Fruit fly (Drosophila melanogaster) whole organism, wandering third instar larva: ENCODE results near the gene CG1965.

ENCODE experiments used
- CG32264 ChIP-seq: fragments of 200-800 bp; sonication (Bioruptor generic); optimal IDR thresholded peaks from 2 replicates; lab custom pipeline; 2016; ENCODE audit warnings: missing biosample characterization, missing genetic modification characterization
- CrebA ChIP-seq: fragments of 200-800 bp; sonication (Bioruptor generic); optimal IDR thresholded peaks from 2 replicates; lab custom pipeline; 2016; ENCODE audit warnings: missing biosample characterization, mild to moderate bottlenecking, missing genetic modification characterization, borderline replicate concordance
- Dif ChIP-seq: fragments of 200-275, 200-300 bp; sonication (Bioruptor generic); optimal IDR thresholded peaks from 2 replicates; lab custom pipeline; 2018; ENCODE audit warnings: missing biosample characterization, missing genetic modification characterization; ENCODE audit not compliant: partially characterized antibody
- GATAd ChIP-seq: sonication (Bioruptor generic); optimal IDR thresholded peaks from 2 replicates; lab custom pipeline; 2016; ENCODE audit warnings: missing biosample characterization, missing genetic modification characterization
- HLH106 ChIP-seq: fragments of 200-800 bp; optimal IDR thresholded peaks from 3 replicates; lab custom pipeline; 2019; ENCODE audit warnings: missing biosample characterization, mild to moderate bottlenecking, missing genetic modification characterization, moderate library complexity
- Hnf4 ChIP-seq: fragments of 200-800 bp; sonication (Bioruptor generic); optimal IDR thresholded peaks from 2 replicates; lab custom pipeline; 2016; ENCODE audit warnings: missing biosample characterization, mild to moderate bottlenecking, missing genetic modification characterization
- Hr78 ChIP-seq: fragments of >200 bp; optimal IDR thresholded peaks from 2 replicates; lab custom pipeline; 2017; ENCODE audit warnings: missing biosample characterization, missing genetic modification characterization
- Hr83 ChIP-seq: fragments of 200-300 bp; sonication (Bioruptor generic); optimal IDR thresholded peaks from 2 replicates; lab custom pipeline; 2016; ENCODE audit warnings: missing biosample characterization, mild to moderate bottlenecking, missing genetic modification characterization, moderate library complexity; ENCODE audit not compliant: poor library complexity, severe bottlenecking
- Jra ChIP-seq: sonication (Bioruptor generic); optimal IDR thresholded peaks from 2 replicates; lab custom pipeline; 2016; ENCODE audit warnings: missing biosample characterization, missing genetic modification characterization
- Myc ChIP-seq: fragments of >200 bp; optimal IDR thresholded peaks from 2 replicates; lab custom pipeline; 2017
- N ChIP-seq: fragments of >200 bp; optimal IDR thresholded peaks from 2 replicates; lab custom pipeline; 2018; ENCODE audit warnings: missing biosample characterization, missing external identifiers, missing genetic modification characterization
- OdsH ChIP-seq: fragments of 200-800 bp; sonication (Bioruptor generic); optimal IDR thresholded peaks from 2 replicates; lab custom pipeline; 2016; ENCODE audit warnings: missing biosample characterization, mild to moderate bottlenecking, missing genetic modification characterization
- br ChIP-seq: fragments of 200-800 bp; sonication (Bioruptor generic); optimal IDR thresholded peaks from 2 replicates; lab custom pipeline; 2016; ENCODE audit warnings: missing biosample characterization, missing genetic modification characterization
- brk ChIP-seq: fragments of 200-800 bp; sonication (Bioruptor generic); optimal IDR thresholded peaks from 2 replicates; lab custom pipeline; 2016; ENCODE audit warnings: missing biosample characterization, mild to moderate bottlenecking, missing genetic modification characterization
- dl ChIP-seq, 2 experiments: fragments of 175-275, 200-275 bp in 1 of 2; fragments of 200-275 bp in 1 of 2; sonication (Bioruptor generic); optimal IDR thresholded peaks; lab custom pipeline; 2018; ENCODE audit warnings: mild to moderate bottlenecking in 2 of 2, missing biosample characterization in 2 of 2, missing genetic modification characterization in 2 of 2, moderate library complexity in 2 of 2; ENCODE audit not compliant: partially characterized antibody in 2 of 2, insufficient read depth in 1 of 2
- dsf ChIP-seq: sonication (Bioruptor generic); optimal IDR thresholded peaks from 2 replicates; lab custom pipeline; 2016; ENCODE audit warnings: missing biosample characterization, missing genetic modification characterization, borderline replicate concordance
- ey ChIP-seq: fragments of 200-800 bp; sonication (Bioruptor generic); optimal IDR thresholded peaks from 2 replicates; lab custom pipeline; 2016; ENCODE audit warnings: missing biosample characterization, missing genetic modification characterization
- fru ChIP-seq: fragments of 200-800 bp; sonication (Bioruptor generic); optimal IDR thresholded peaks from 3 replicates; lab custom pipeline; 2016; ENCODE audit warnings: missing biosample characterization, mild to moderate bottlenecking, missing genetic modification characterization
- h ChIP-seq: fragments of 200-800 bp; sonication (Bioruptor generic); optimal IDR thresholded peaks from 3 replicates; lab custom pipeline; 2016; ENCODE audit warnings: missing biosample characterization, mild to moderate bottlenecking, missing genetic modification characterization
- jim ChIP-seq: fragments of 175-275, 200-325 bp; sonication (Bioruptor generic); optimal IDR thresholded peaks from 2 replicates; lab custom pipeline; 2016; ENCODE audit warnings: missing biosample characterization, mild to moderate bottlenecking, missing genetic modification characterization
- lola ChIP-seq: fragments of >200 bp; optimal IDR thresholded peaks from 2 replicates; lab custom pipeline; 2017; ENCODE audit warnings: missing biosample characterization, missing genetic modification characterization
- pan ChIP-seq: fragments of >200 bp; optimal IDR thresholded peaks from 2 replicates; lab custom pipeline; 2017
- psq ChIP-seq: fragments of 200-800 bp; sonication (Bioruptor generic); optimal IDR thresholded peaks from 3 replicates; lab custom pipeline; 2017; ENCODE audit warnings: missing biosample characterization, mild to moderate bottlenecking, missing genetic modification characterization, moderate library complexity
- rgr ChIP-seq: fragments of 200-800 bp; sonication (Bioruptor generic); optimal IDR thresholded peaks from 3 replicates; lab custom pipeline; 2016; ENCODE audit warnings: missing biosample characterization, mild to moderate bottlenecking, missing genetic modification characterization
- sage ChIP-seq: fragments of 200-800 bp; sonication (Bioruptor generic); optimal IDR thresholded peaks from 2 replicates; lab custom pipeline; 2016; ENCODE audit warnings: missing biosample characterization, mild to moderate bottlenecking, missing genetic modification characterization
- sv ChIP-seq: fragments of 200-800 bp; sonication (Bioruptor generic); optimal IDR thresholded peaks from 3 replicates; lab custom pipeline; 2016; ENCODE audit warnings: missing biosample characterization, missing genetic modification characterization
- tai ChIP-seq: sonication (Bioruptor generic); optimal IDR thresholded peaks from 2 replicates; lab custom pipeline; 2016; ENCODE audit warnings: missing biosample characterization, missing genetic modification characterization
- usp ChIP-seq: fragments of >200 bp; optimal IDR thresholded peaks from 2 replicates; lab custom pipeline; 2017; ENCODE audit warnings: missing biosample characterization, missing genetic modification characterization

CG1965 gene

dm6 chr3R:7044016-7044415, 23.2 kb upstream of the CG1965 start:
- no peak for TF ChIP-seq tai (GFP tag; lab: Kevin White, UChicago)
- no peak for TF ChIP-seq Myc (lab: Kevin White, UChicago)
- no peak for TF ChIP-seq rgr
- TF ChIP-seq ey (GFP tag; lab: Kevin White, UChicago) = no peak
- no peak for TF ChIP-seq brk (GFP tag; lab: Kevin White, UChicago)
- TF ChIP-seq h (GFP tag; lab: Kevin White, UChicago) = no peak
- TF ChIP-seq OdsH (GFP tag; lab: Kevin White, UChicago) = no peak
- no peak for TF ChIP-seq sage (GFP tag; lab: Kevin White, UChicago)
- TF ChIP-seq Hnf4 (GFP tag; lab: Kevin White, UChicago) = no peak
- TF ChIP-seq br (GFP tag; lab: Kevin White, UChicago) = no peak
- no peak for TF ChIP-seq jim (GFP tag; lab: Kevin White, UChicago)
- no peak for TF ChIP-seq CrebA (GFP tag; lab: Kevin White, UChicago)
- TF ChIP-seq psq (GFP tag; lab: Kevin White, UChicago) = no peak
- TF ChIP-seq lola (GFP tag; lab: Kevin White, UChicago) = no peak

- TF ChIP-seq CG32264 (GFP tag; lab: Kevin White, UChicago) = no peak
- TF ChIP-seq, all 38 proteins: peak for 0
Measured at dm6 chr3R:7052242-7052641, 15.0 kb upstream of the CG1965 start, which contains the start of gene Sodh1. Gene Sodh1, plus strand, starts transcription at chr3R:7052335.

- TF ChIP-seq N (GFP tag; lab: Kevin White, UChicago) (no peak), Dif (no peak), pan (lab: Kevin White, UChicago) (no peak), tai (GFP tag; lab: Kevin White, UChicago) (no peak), Hr83 (GFP tag; lab: Kevin White, UChicago) (no peak), OdsH (GFP tag; lab: Kevin White, UChicago) (no peak)
Measured at dm6 chr3R:7054286-7054685, 12.9 kb upstream of the CG1965 start, which contains the start of gene CG1979. Gene CG1979, plus strand, starts transcription at chr3R:7054586.

- TF ChIP-seq sv = no peak
- no peak for TF ChIP-seq Hr83 (GFP tag; lab: Kevin White, UChicago)
- TF ChIP-seq CrebA (GFP tag; lab: Kevin White, UChicago) = peak; percentile 34
- no peak for TF ChIP-seq dsf (GFP tag; lab: Kevin White, UChicago)
- no peak for TF ChIP-seq dl (GFP tag; optimal IDR thresholded peaks at IDR 0.05; lab: Kevin White, UChicago; ENCODE audit: insufficient read depth in 1 of 2, partially characterized antibody in 2 of 2)
- no peak for TF ChIP-seq GATAd (GFP tag; lab: Kevin White, UChicago)
Measured at dm6 chr3R:7058017-7058416, 9.2 kb upstream of the CG1965 start.

- TF ChIP-seq rgr (no peak), usp (GFP tag; lab: Kevin White, UChicago) (no peak), brk (GFP tag; lab: Kevin White, UChicago) (no peak), Hr78 (GFP tag; lab: Kevin White, UChicago) (no peak), tai (GFP tag; lab: Kevin White, UChicago) (no peak), OdsH (GFP tag; lab: Kevin White, UChicago) (no peak), fru (no peak), CrebA (GFP tag; lab: Kevin White, UChicago) (no peak)
Measured at dm6 chr3R:7059015-7059414, 8.2 kb upstream of the CG1965 start, which contains the start of gene dj. Gene dj, plus strand, starts transcription at chr3R:7059315.

dm6 chr3R:7060467-7060866, 6.7 kb upstream of the CG1965 start, which contains the start of gene djl:
Gene djl, plus strand, starts transcription at chr3R:7060767.
- TF ChIP-seq Jra (GFP tag; lab: Kevin White, UChicago) = no peak

- TF ChIP-seq HLH106 (tag; lab: Kevin White, UChicago) = no peak
- no peak for TF ChIP-seq h (GFP tag; lab: Kevin White, UChicago)
Measured at dm6 chr3R:7061875-7062274, 5.3 kb upstream of the CG1965 start, which contains the start of gene Mst84B. Gene Mst84B, plus strand, starts transcription at chr3R:7062175.
